Worm (Caenorhabditis elegans): ENCODE results near the gene K11H12.1.

DNA sequence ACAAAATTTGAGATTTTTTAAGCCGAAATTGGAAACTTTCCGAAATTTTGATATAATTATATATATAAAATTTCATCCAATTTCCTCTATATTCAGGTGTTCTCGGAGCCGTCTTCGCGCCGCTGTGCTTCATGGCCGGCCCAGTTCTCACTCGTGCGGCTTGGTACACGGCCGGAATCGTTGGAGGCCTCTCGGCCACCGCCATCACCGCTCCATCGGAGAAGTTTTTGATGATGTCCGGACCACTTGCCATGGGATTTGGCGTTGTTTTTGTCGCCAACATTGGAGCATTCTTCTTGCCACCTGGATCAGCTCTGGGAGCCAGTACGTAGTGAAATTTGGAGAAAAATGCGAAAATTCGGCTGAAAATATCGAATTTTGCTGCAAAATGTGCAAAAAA, 3.8 kb upstream of the K11H12.1 start:
- TF ChIP-seq him-1 (tag; optimal IDR thresholded peaks at IDR 0.05) (no peak), W03F9.2 (tag; optimal IDR thresholded peaks at IDR 0.05) (no peak), dao-5 (tag; optimal IDR thresholded peaks at IDR 0.05) (no peak)
